Fruit fly (Drosophila melanogaster): ENCODE data around the gene CG17122.

Gene CG17122

DNA sequence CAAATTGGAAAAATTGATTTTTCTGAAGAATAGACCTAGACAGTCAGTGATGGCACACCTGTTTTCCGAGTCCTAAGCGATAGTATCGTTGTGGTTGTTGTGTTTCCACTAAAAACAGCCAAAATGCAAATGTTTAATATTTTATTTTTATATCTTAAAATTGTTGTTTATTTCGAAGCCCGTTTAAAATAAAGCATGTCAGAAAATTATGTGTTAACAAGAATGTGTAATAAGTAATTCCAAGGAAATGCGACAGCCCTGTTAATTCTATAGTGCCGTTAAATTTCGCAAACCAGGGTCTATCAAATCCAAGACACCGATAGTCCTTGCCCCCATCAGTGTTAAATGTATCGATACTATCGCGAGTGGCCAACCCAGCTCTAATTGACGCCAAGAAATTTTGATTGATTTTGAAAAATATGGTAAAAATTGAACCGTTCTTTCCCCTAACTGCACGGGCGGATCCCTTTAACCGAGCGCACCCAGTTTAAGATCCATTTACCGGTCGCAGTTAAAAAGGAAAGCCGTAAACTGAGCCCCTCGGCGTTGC is 27.0 kb upstream of the CG17122 start, which contains the start of gene Pex23 (continued):
- peak; percentile 49 for TF ChIP-seq HmgD (GFP tag; optimal IDR thresholded peaks at IDR 0.05)
- peak; percentile 74 for TF ChIP-seq dan (GFP tag; IDR thresholded peaks at IDR 0.05)
- peak; percentile 53 for TF ChIP-seq BtbVII (GFP tag; optimal IDR thresholded peaks at IDR 0.05)
- TF ChIP-seq CG16863 (GFP tag; optimal IDR thresholded peaks at IDR 0.05): peak; percentile 45
- no peak for TF ChIP-seq fru (optimal IDR thresholded peaks at IDR 0.05)
- TF ChIP-seq mld (GFP tag; IDR thresholded peaks at IDR 0.05; ENCODE audit: partially characterized antibody): peak; percentile 94
- peak; percentile 84 for TF ChIP-seq CG13424 (tag; optimal IDR thresholded peaks at IDR 0.05)
- peak; percentile 89 for TF ChIP-seq YL-1 (GFP tag; optimal IDR thresholded peaks at IDR 0.05)
- TF ChIP-seq ssp (GFP tag; IDR thresholded peaks at IDR 0.05): peak; percentile 89
- TF ChIP-seq ara (GFP tag; IDR thresholded peaks at IDR 0.05): peak; percentile 66
- TF ChIP-seq CG11504 (tag; optimal IDR thresholded peaks at IDR 0.05): no peak
- TF ChIP-seq hb (GFP tag; IDR thresholded peaks at IDR 0.05; ENCODE audit: partially characterized antibody): peak; percentile 97
- TF ChIP-seq BEAF-32 (GFP tag; optimal IDR thresholded peaks at IDR 0.05): peak; percentile 99
- TF ChIP-seq ttk (GFP tag; IDR thresholded peaks at IDR 0.05): peak; percentile 55; the same call in 1 of the 2 replicates
- TF ChIP-seq sd (tag; optimal IDR thresholded peaks at IDR 0.05): no peak
- TF ChIP-seq twi (tag; optimal IDR thresholded peaks at IDR 0.05): peak; percentile 72
- peak; percentile 80 for TF ChIP-seq CG14014 (GFP tag; IDR thresholded peaks at IDR 0.05)
- TF ChIP-seq Gsc (GFP tag; IDR thresholded peaks at IDR 0.05): no peak
- TF ChIP-seq CG3995 (GFP tag; optimal IDR thresholded peaks at IDR 0.05): no peak
- no peak for TF ChIP-seq CG5180 (GFP tag; optimal IDR thresholded peaks at IDR 0.05)
- peak; percentile 95 for TF ChIP-seq Bgb (GFP tag; IDR thresholded peaks at IDR 0.05; ENCODE audit: partially characterized antibody)
- no peak for TF ChIP-seq en (GFP tag; optimal IDR thresholded peaks at IDR 0.05)
- TF ChIP-seq E2f2 (GFP tag; IDR thresholded peaks at IDR 0.05): peak; percentile 66
- peak; percentile 95 for TF ChIP-seq CG10267 (tag; optimal IDR thresholded peaks at IDR 0.05)
- TF ChIP-seq CG6254 (GFP tag; optimal IDR thresholded peaks at IDR 0.05): peak; percentile 62
- TF ChIP-seq sim (GFP tag; IDR thresholded peaks at IDR 0.05): no peak
- TF ChIP-seq CG6765 (GFP tag; optimal IDR thresholded peaks at IDR 0.05): peak; percentile 39
- peak; percentile 75 for TF ChIP-seq Rx (GFP tag; IDR thresholded peaks at IDR 0.05)
- TF ChIP-seq jumu (GFP tag; optimal IDR thresholded peaks at IDR 0.05): peak; percentile 46
- TF ChIP-seq dmrt99B (tag; optimal IDR thresholded peaks at IDR 0.05): no peak
- TF ChIP-seq CG2199 (GFP tag; IDR thresholded peaks at IDR 0.05): peak; percentile 65; the same call in 1 of the 3 replicates
- peak; percentile 78; the same call in 2 of the 3 replicates for TF ChIP-seq CG2889 (GFP tag; IDR thresholded peaks at IDR 0.05)
- peak; percentile 85 for TF ChIP-seq CG12155 (GFP tag; optimal IDR thresholded peaks at IDR 0.05)
- peak; percentile 34 for TF ChIP-seq ab (GFP tag; optimal IDR thresholded peaks at IDR 0.05)
- peak; percentile 48 for TF ChIP-seq CG34376 (GFP tag; optimal IDR thresholded peaks at IDR 0.05)
- peak; percentile 84 for TF ChIP-seq CG6272 (GFP tag; IDR thresholded peaks at IDR 0.05)
- TF ChIP-seq nerfin-1 (tag; optimal IDR thresholded peaks at IDR 0.05): peak; percentile 70
- peak; percentile 60 for TF ChIP-seq CG18619 (GFP tag; optimal IDR thresholded peaks at IDR 0.05)
- TF ChIP-seq stwl (tag; optimal IDR thresholded peaks at IDR 0.05): peak; percentile 63
- peak; percentile 73 for TF ChIP-seq CG18262 (tag; optimal IDR thresholded peaks at IDR 0.05)
- peak; percentile 89 for TF ChIP-seq phol (tag; optimal IDR thresholded peaks at IDR 0.05)
- TF ChIP-seq esg (GFP tag; conservative IDR thresholded peaks at IDR 0.05): peak; percentile 73
- TF ChIP-seq CG17829 (tag; optimal IDR thresholded peaks at IDR 0.05): peak; percentile 87
- TF ChIP-seq pum (GFP tag; optimal IDR thresholded peaks at IDR 0.05): peak; percentile 50
- peak; percentile 71 for TF ChIP-seq MESR4 (GFP tag; optimal IDR thresholded peaks at IDR 0.05)
- TF ChIP-seq CG10654 (GFP tag; optimal IDR thresholded peaks at IDR 0.05): peak; percentile 78
- TF ChIP-seq Meics (GFP tag; optimal IDR thresholded peaks at IDR 0.05): peak; percentile 71
- peak; percentile 69 for TF ChIP-seq CG14050 (GFP tag; IDR thresholded peaks at IDR 0.05)
- peak; percentile 77 for TF ChIP-seq bcd (GFP tag; optimal IDR thresholded peaks at IDR 0.05)
- TF ChIP-seq CG12744 (GFP tag; optimal IDR thresholded peaks at IDR 0.05): peak; percentile 17
- TF ChIP-seq Dad (GFP tag; optimal IDR thresholded peaks at IDR 0.05): peak; percentile 80

All from whole organism, embryonic.